Fruit fly (Drosophila melanogaster) whole organism, embryonic: ENCODE data around the gene ND-30.

Experiments
- CG10147 ChIP-seq: fragments of 200-800 bp; sonication (Bioruptor generic); optimal IDR thresholded peaks from 2 replicates; lab custom pipeline; 2019; ENCODE audit warnings: missing biosample characterization, mild to moderate bottlenecking, missing genetic modification characterization, moderate library complexity
- CG10209 ChIP-seq: fragments of 200-800 bp; sonication (Bioruptor generic); optimal IDR thresholded peaks from 3 replicates; lab custom pipeline; 2017; ENCODE audit warnings: missing biosample characterization, mild to moderate bottlenecking, missing genetic modification characterization, missing genetic modification reagents
- CG13894 ChIP-seq: fragments of 200-800 bp; sonication (Bioruptor generic); optimal IDR thresholded peaks from 3 replicates; lab custom pipeline; 2018; ENCODE audit warnings: missing biosample characterization, mild to moderate bottlenecking, missing genetic modification characterization, moderate library complexity
- CG14667 ChIP-seq: fragments of 200-800 bp; sonication (Bioruptor generic); IDR thresholded peaks from 2 replicates; pipeline ENCODE4 v1.3.6; 2022; ENCODE audit warnings: missing biosample characterization, missing genetic modification characterization
- CG15073 ChIP-seq: fragments of 200-800 bp; sonication (Bioruptor generic); optimal IDR thresholded peaks from 2 replicates; lab custom pipeline; 2016; ENCODE audit warnings: missing biosample characterization, missing genetic modification characterization
- CG32772 ChIP-seq: fragments of 200-800 bp; sonication (Bioruptor generic); IDR thresholded peaks from 2 replicates; pipeline ENCODE4 v1.3.6; 2022; ENCODE audit warnings: missing biosample characterization, missing genetic modification characterization
- CG3726 ChIP-seq: fragments of 200-800 bp; sonication (Bioruptor generic); IDR thresholded peaks from 3 replicates; pipeline ENCODE4, ENCODE4 v1.3.6; 2022; ENCODE audit warnings: missing biosample characterization, missing genetic modification characterization
- CG4730 ChIP-seq: fragments of 200-800 bp; sonication (Bioruptor generic); IDR thresholded peaks from 2 replicates; pipeline ENCODE4 v1.3.6; 2022; ENCODE audit warnings: missing biosample characterization, missing genetic modification characterization
- CG5180 ChIP-seq: fragments of 200-800 bp; sonication (Bioruptor generic); optimal IDR thresholded peaks from 3 replicates; lab custom pipeline; 2017; ENCODE audit warnings: missing biosample characterization, missing genetic modification characterization, mild to moderate bottlenecking, moderate library complexity, missing genetic modification reagents
- CG5245 ChIP-seq: fragments of 200-800 bp; sonication (Bioruptor generic); optimal IDR thresholded peaks from 3 replicates; lab custom pipeline; 2016; ENCODE audit warnings: missing biosample characterization, missing genetic modification characterization
- CG6654 ChIP-seq: fragments of 200-800 bp; sonication (Bioruptor generic); optimal IDR thresholded peaks from 2 replicates; lab custom pipeline; 2017; ENCODE audit warnings: missing biosample characterization, mild to moderate bottlenecking, missing genetic modification characterization
- CG7271 ChIP-seq: fragments of 200-800 bp; sonication (Bioruptor generic); optimal IDR thresholded peaks from 2 replicates; lab custom pipeline; 2018; ENCODE audit warnings: missing biosample characterization, mild to moderate bottlenecking, missing genetic modification characterization, moderate library complexity
- CG8089 ChIP-seq: fragments of 200-800 bp; sonication (Bioruptor generic); optimal IDR thresholded peaks from 3 replicates; lab custom pipeline; 2016; ENCODE audit warnings: missing biosample characterization, missing genetic modification characterization
- Eip74EF ChIP-seq, 2 experiments: fragments of 200-800 bp in 1 of 2; fragments of >200 bp in 1 of 2; sonication (Bioruptor generic) in 1 of 2; optimal IDR thresholded peaks; 2 replicates each; lab custom pipeline; 2017 to 2019; ENCODE audit warnings: missing biosample characterization in 2 of 2, missing genetic modification characterization in 2 of 2, mild to moderate bottlenecking in 1 of 2, moderate library complexity in 1 of 2
- Ets65A ChIP-seq: fragments of 200-800 bp; sonication (Bioruptor generic); peaks from one replicate; lab custom pipeline; 2016; ENCODE audit warnings: missing biosample characterization, missing genetic modification characterization
- H2.0 ChIP-seq: fragments of 200-800 bp; sonication (Bioruptor generic); IDR thresholded peaks from 2 replicates; pipeline ENCODE4 v1.3.6; 2022; ENCODE audit warnings: missing biosample characterization, missing genetic modification characterization
- HLH3B ChIP-seq: fragments of 200-800 bp; sonication (Bioruptor generic); IDR thresholded peaks from 2 replicates; pipeline ENCODE4 v1.3.6; 2022; ENCODE audit warnings: missing biosample characterization, missing genetic modification characterization
- HLH54F ChIP-seq: fragments of 200-800 bp; sonication (Bioruptor generic); optimal IDR thresholded peaks from 3 replicates; lab custom pipeline; 2016; ENCODE audit warnings: missing biosample characterization, missing genetic modification characterization
- Jarid2 ChIP-seq: fragments of 200-800 bp; sonication (Bioruptor generic); optimal IDR thresholded peaks from 3 replicates; lab custom pipeline; 2017; ENCODE audit warnings: mild to moderate bottlenecking, missing biosample characterization, missing genetic modification reagents, missing genetic modification characterization
- Lpt ChIP-seq: fragments of >200 bp; optimal IDR thresholded peaks from 2 replicates; lab custom pipeline; 2018; ENCODE audit warnings: missing biosample characterization, missing genetic modification characterization
- Meics ChIP-seq: fragments of 200-800 bp; sonication (Bioruptor generic); optimal IDR thresholded peaks from 2 replicates; lab custom pipeline; 2017; ENCODE audit warnings: missing biosample characterization, mild to moderate bottlenecking, missing genetic modification characterization
- NC2β ChIP-seq: fragments of 200-800 bp; sonication (Bioruptor generic); optimal IDR thresholded peaks from 2 replicates; lab custom pipeline; 2016; ENCODE audit warnings: missing biosample characterization, missing genetic modification characterization
- NK7.1 ChIP-seq: fragments of 200-800 bp; sonication (Bioruptor generic); optimal IDR thresholded peaks from 3 replicates; lab custom pipeline; 2016; ENCODE audit warnings: missing biosample characterization, missing genetic modification characterization
- Nf-YB ChIP-seq: fragments of 200-800 bp; sonication (Bioruptor generic); optimal IDR thresholded peaks from 3 replicates; lab custom pipeline; 2019; ENCODE audit warnings: missing biosample characterization, mild to moderate bottlenecking, missing genetic modification characterization, moderate library complexity
- Pdp1 ChIP-seq, 2 experiments: fragments of 200-800 bp; sonication (Bioruptor generic); optimal IDR thresholded peaks; 3 replicates each; lab custom pipeline; 2016; ENCODE audit warnings: missing biosample characterization in 2 of 2, missing genetic modification characterization in 2 of 2, mild to moderate bottlenecking in 1 of 2, moderate library complexity in 1 of 2
- Rx ChIP-seq: fragments of 200-800 bp; sonication (Bioruptor generic); IDR thresholded peaks from 2 replicates; pipeline ENCODE4 v1.3.6; 2022; ENCODE audit warnings: missing biosample characterization, missing genetic modification characterization
- Taf1 ChIP-seq: fragments of 200-800 bp; sonication (Bioruptor generic); IDR thresholded peaks from 2 replicates; pipeline ENCODE4 v1.3.6; 2022; ENCODE audit warnings: missing biosample characterization, missing genetic modification characterization
- al ChIP-seq: fragments of 200-800 bp; sonication (Bioruptor generic); IDR thresholded peaks from 2 replicates; pipeline ENCODE4 v1.3.6; 2022; ENCODE audit warnings: missing biosample characterization, missing genetic modification characterization
- aop ChIP-seq: fragments of 200-800 bp; sonication (Bioruptor generic); IDR thresholded peaks from 2 replicates; pipeline ENCODE4 v1.3.6; 2022; ENCODE audit warnings: missing biosample characterization, missing genetic modification characterization
- bigmax ChIP-seq: fragments of 200-800 bp; sonication (Bioruptor generic); optimal IDR thresholded peaks from 2 replicates; lab custom pipeline; 2018; ENCODE audit warnings: missing biosample characterization, mild to moderate bottlenecking, missing genetic modification characterization
- caup ChIP-seq: fragments of 200-800 bp; sonication (Bioruptor generic); optimal IDR thresholded peaks from 3 replicates; lab custom pipeline; 2017; ENCODE audit warnings: missing biosample characterization, mild to moderate bottlenecking, missing genetic modification characterization, moderate library complexity; ENCODE audit not compliant: severe bottlenecking
- crc ChIP-seq: fragments of 200-800 bp; sonication (Bioruptor generic); optimal IDR thresholded peaks from 2 replicates; lab custom pipeline; 2016; ENCODE audit warnings: missing biosample characterization, missing genetic modification characterization
- emc ChIP-seq: fragments of 200-800 bp; sonication (Bioruptor generic); optimal IDR thresholded peaks from 2 replicates; lab custom pipeline; 2016; ENCODE audit warnings: missing biosample characterization, missing genetic modification characterization
- fd102C ChIP-seq: fragments of 200-800 bp; sonication (Bioruptor generic); optimal IDR thresholded peaks from 2 replicates; lab custom pipeline; 2018; ENCODE audit warnings: missing biosample characterization, mild to moderate bottlenecking, missing genetic modification characterization, moderate library complexity
- gt ChIP-seq: fragments of 200-800 bp; sonication (Bioruptor generic); IDR thresholded peaks from 2 replicates; pipeline ENCODE4 v1.3.6; 2022; ENCODE audit warnings: missing biosample characterization, missing genetic modification characterization
- ken ChIP-seq: fragments of 200-800 bp; sonication (Bioruptor generic); IDR thresholded peaks from 3 replicates; pipeline ENCODE4 v1.3.6; 2022; ENCODE audit warnings: missing biosample characterization, missing genetic modification characterization
- lola ChIP-seq, 3 experiments: fragments of >200 bp in 2 of 3; fragments of 200-800 bp in 1 of 3; sonication (Bioruptor generic) in 1 of 3; optimal IDR thresholded peaks; 2 replicates each; lab custom pipeline; 2017 to 2019; ENCODE audit warnings: missing biosample characterization in 3 of 3, missing genetic modification characterization in 3 of 3, mild to moderate bottlenecking in 1 of 3, moderate library complexity in 1 of 3
- mam ChIP-seq: fragments of 200-800 bp; sonication (Bioruptor generic); optimal IDR thresholded peaks from 3 replicates; lab custom pipeline; 2016; ENCODE audit warnings: missing biosample characterization, missing genetic modification characterization
- nom ChIP-seq: fragments of 200-800 bp; sonication (Bioruptor generic); optimal IDR thresholded peaks from 2 replicates; lab custom pipeline; 2017; ENCODE audit warnings: missing biosample characterization, missing genetic modification characterization, mild to moderate bottlenecking, moderate library complexity, missing genetic modification reagents
- odd ChIP-seq: fragments of 200-800 bp; sonication (Bioruptor generic); optimal IDR thresholded peaks from 2 replicates; lab custom pipeline; 2017; ENCODE audit warnings: missing biosample characterization, mild to moderate bottlenecking, missing genetic modification characterization
- pb ChIP-seq: fragments of 200-800 bp; sonication (Bioruptor generic); optimal IDR thresholded peaks from 3 replicates; lab custom pipeline; 2016; ENCODE audit warnings: missing biosample characterization, missing genetic modification characterization
- pho ChIP-seq: fragments of 200-800 bp; sonication (Bioruptor generic); optimal IDR thresholded peaks from 2 replicates; lab custom pipeline; 2016; ENCODE audit warnings: missing biosample characterization, missing genetic modification characterization
- row ChIP-seq: fragments of 200-800 bp; sonication (Bioruptor generic); IDR thresholded peaks from 3 replicates; pipeline ENCODE4 v1.3.6; 2022; ENCODE audit warnings: missing biosample characterization, missing genetic modification characterization
- run ChIP-seq: fragments of 200-800 bp; sonication (Bioruptor generic); optimal IDR thresholded peaks from 3 replicates; lab custom pipeline; 2018; ENCODE audit warnings: missing biosample characterization, mild to moderate bottlenecking, missing genetic modification characterization
- sens ChIP-seq: fragments of 200-800 bp; sonication (Bioruptor generic); peaks from one replicate; lab custom pipeline; 2016; ENCODE audit warnings: missing biosample characterization, missing genetic modification characterization
- trem ChIP-seq: fragments of 200-800 bp; optimal IDR thresholded peaks from 3 replicates; lab custom pipeline; 2019; ENCODE audit warnings: missing biosample characterization, mild to moderate bottlenecking, missing genetic modification characterization, moderate library complexity
- tup ChIP-seq: fragments of 200-800 bp; sonication (Bioruptor generic); optimal IDR thresholded peaks from 2 replicates; lab custom pipeline; 2016; ENCODE audit warnings: missing biosample characterization, mild to moderate bottlenecking, missing genetic modification characterization, moderate library complexity
- wor ChIP-seq: fragments of 200-800 bp; sonication (Bioruptor generic); IDR thresholded peaks from 2 replicates; pipeline ENCODE4 v1.3.6; 2022; ENCODE audit warnings: missing biosample characterization, missing genetic modification characterization

Gene ND-30

dm6 chr3L:3198447-3199402 lies 39.3 kb upstream of the ND-30 start, which contains the start of the genes CG32276 and gry (continued):
- peak; percentile 51; the same call in 1 of the 2 replicates for TF ChIP-seq CG14667 (GFP tag; lab: Robert Waterston, UW)
- peak; percentile 98 for TF ChIP-seq Ets65A
- peak; percentile 50 for TF ChIP-seq Jarid2 (GFP tag; lab: Kevin White, UChicago)
- peak; percentile 48 for TF ChIP-seq emc (GFP tag; lab: Kevin White, UChicago)
- TF ChIP-seq Rx = peak; percentile 14; the same call in 1 of the 2 replicates
- peak; percentile 79 for TF ChIP-seq mam
- peak; percentile 73 for TF ChIP-seq al (GFP tag; lab: Robert Waterston, UW)
- peak; percentile 93 for TF ChIP-seq row (GFP tag; lab: Robert Waterston, UW)
- TF ChIP-seq crc (GFP tag; lab: Kevin White, UChicago) = peak; percentile 48
- TF ChIP-seq CG6654 (GFP tag; lab: Kevin White, UChicago) = no peak
- no peak for TF ChIP-seq CG13894 (tag; lab: Kevin White, UChicago)
- TF ChIP-seq tup (GFP tag; lab: Kevin White, UChicago) = peak; percentile 63
- TF ChIP-seq CG5180 (GFP tag; lab: Kevin White, UChicago) = no peak
- peak; percentile 59 for TF ChIP-seq wor (GFP tag; lab: Robert Waterston, UW)
- TF ChIP-seq nom (GFP tag; lab: Kevin White, UChicago) = peak; percentile 84
- no peak for TF ChIP-seq bigmax (GFP tag; lab: Kevin White, UChicago)
- TF ChIP-seq run (tag; lab: Kevin White, UChicago) = no peak
- TF ChIP-seq, all 482 proteins: peak for 326

- no peak for TF ChIP-seq fd102C
- TF ChIP-seq gt = no peak
- TF ChIP-seq pho (GFP tag; lab: Kevin White, UChicago) = peak; percentile 29
- no peak for TF ChIP-seq aop (GFP tag; lab: Robert Waterston, UW)
- TF ChIP-seq lola (GFP tag; optimal IDR thresholded peaks at IDR 0.05; lab: Kevin White, UChicago) = no peak
- TF ChIP-seq CG15073 (GFP tag; lab: Kevin White, UChicago) = no peak
- TF ChIP-seq Nf-YB (GFP tag; lab: Kevin White, UChicago) = no peak
- peak; percentile 5 for TF ChIP-seq CG10147
- TF ChIP-seq CG10209 = no peak
- peak; percentile 88 for TF ChIP-seq sens (GFP tag; lab: Kevin White, UChicago)
- no peak for TF ChIP-seq caup (GFP tag; lab: Kevin White, UChicago)
- TF ChIP-seq Lpt (GFP tag; lab: Kevin White, UChicago) = no peak
- no peak for TF ChIP-seq CG3726 (GFP tag; lab: Robert Waterston, UW)
- peak; percentile 76 for TF ChIP-seq trem
- 0 out of 2 replicates have a peak, but pooled peaks have one; percentile 6 for TF ChIP-seq H2.0 (GFP tag; lab: Robert Waterston, UW)
- TF ChIP-seq CG5245 = no peak
- TF ChIP-seq NK7.1 (GFP tag; lab: Kevin White, UChicago) = no peak
- TF ChIP-seq HLH3B (GFP tag; lab: Robert Waterston, UW) = no peak
- no peak for TF ChIP-seq ken (GFP tag; lab: Robert Waterston, UW)
- no peak for TF ChIP-seq odd (GFP tag; lab: Kevin White, UChicago)
- no peak for TF ChIP-seq pb
- TF ChIP-seq Pdp1 (GFP tag; optimal IDR thresholded peaks at IDR 0.05; lab: Kevin White, UChicago) = peak in 1 of 2 experiments; percentile 47
- TF ChIP-seq CG8089 = no peak
- peak; percentile 11 for TF ChIP-seq NC2β (GFP tag; lab: Kevin White, UChicago)
- TF ChIP-seq Eip74EF (GFP tag; optimal IDR thresholded peaks at IDR 0.05; lab: Kevin White, UChicago) = no peak
- no peak for TF ChIP-seq CG7271 (tag; lab: Kevin White, UChicago)
- TF ChIP-seq CG4730 (GFP tag; lab: Robert Waterston, UW) = no peak
- peak; percentile 38 for TF ChIP-seq Meics (GFP tag; lab: Kevin White, UChicago)
- TF ChIP-seq Taf1 (GFP tag; lab: Robert Waterston, UW) = no peak
- peak; percentile 42 for TF ChIP-seq HLH54F (GFP tag; lab: Kevin White, UChicago)
- no peak for TF ChIP-seq CG32772 (GFP tag; lab: Robert Waterston, UW)
These were observed 38.1 kb upstream of the ND-30 start, which contains the start of gene CG14966 for dm6 chr3L:3197464-3197863. Gene CG14966 (minus strand): TSS chr3L:3197631.
